Fruit fly (Drosophila melanogaster) whole organism, larva: ENCODE data around the gene Ppox.

Experiments
- noc ChIP-seq: fragments of 200-800 bp; sonication (Bioruptor generic); optimal IDR thresholded peaks from 3 replicates; lab custom pipeline; 2019; ENCODE audit warnings: missing biosample characterization, mild to moderate bottlenecking, missing genetic modification characterization, moderate library complexity

Ppox gene

DNA sequence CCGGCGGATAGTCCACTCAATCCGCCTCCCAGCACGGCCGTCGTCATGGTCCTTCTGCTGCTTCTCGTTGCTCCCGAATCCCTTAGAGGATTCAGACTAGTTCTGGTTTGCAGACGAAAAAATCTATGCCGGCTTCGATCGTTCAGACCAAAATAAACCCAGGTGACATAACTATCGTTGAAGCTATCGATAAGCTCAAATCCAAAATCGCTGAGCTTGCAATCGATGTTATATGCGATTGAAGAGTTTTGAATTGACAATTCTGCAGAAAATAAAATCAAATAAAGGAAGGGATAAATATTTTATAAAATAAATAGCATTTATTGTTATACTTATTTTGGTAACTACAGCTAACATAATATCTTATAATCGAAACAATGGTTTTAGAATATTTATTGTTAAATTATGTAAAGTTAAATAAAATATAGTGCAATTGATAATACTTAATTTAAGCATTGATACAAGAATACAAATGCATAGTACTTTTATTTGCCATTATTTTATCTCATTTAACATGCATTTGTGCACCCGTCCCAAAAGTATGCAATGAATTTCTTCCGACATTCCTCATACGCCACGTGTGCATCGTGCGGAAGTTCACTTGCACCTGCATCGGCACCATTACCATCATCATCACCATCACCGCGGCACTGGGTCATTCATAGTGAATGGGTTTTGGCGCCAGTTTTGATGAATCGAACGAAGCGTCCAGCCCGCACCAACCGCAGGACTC, at the start of gene Ppox:
Gene Ppox, minus strand, starts transcription at position 173 of the 733 bp plus-strand sequence.
- TF ChIP-seq noc (tag; lab: Kevin White, UChicago) = no peak

DNA sequence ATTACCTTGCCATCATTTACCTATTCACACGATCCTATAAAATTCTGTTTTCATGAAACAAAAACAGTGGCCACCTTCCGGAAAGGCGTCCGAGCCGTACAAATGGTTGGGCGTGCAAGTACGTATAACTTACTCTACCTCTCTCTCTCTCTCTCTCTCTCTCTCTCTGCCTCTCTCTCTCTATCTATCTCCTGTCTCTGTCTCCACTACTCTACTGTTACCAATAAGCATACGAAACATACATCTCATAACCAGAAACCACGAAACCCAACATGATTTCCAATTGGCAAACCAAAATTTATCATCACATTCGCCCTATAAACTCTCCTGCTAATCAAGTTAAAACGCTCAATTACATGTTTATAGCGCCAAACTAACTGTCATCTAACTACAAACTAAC, 37.7 kb upstream of the Ppox start:
- TF ChIP-seq noc (tag; lab: Kevin White, UChicago) = no peak

DNA sequence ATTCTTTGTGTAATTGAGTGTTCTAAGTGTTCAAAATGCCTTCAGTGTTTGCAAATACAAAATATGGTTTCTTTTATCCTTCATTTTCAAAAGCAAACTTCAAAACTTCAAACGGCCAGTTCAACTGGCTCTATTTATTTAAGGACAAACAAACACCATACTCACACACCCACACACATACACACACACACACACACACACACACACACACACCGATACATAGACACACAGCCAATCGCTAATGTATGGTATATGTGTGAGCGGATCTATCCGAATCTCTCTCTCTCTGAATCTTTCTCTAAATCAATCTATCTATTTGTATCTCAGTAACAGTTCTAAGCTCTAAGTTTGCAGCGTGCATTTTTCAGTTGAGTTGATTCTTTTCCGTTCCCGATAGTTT, 31.2 kb upstream of the Ppox start:
- no peak for TF ChIP-seq noc (tag; lab: Kevin White, UChicago)

DNA sequence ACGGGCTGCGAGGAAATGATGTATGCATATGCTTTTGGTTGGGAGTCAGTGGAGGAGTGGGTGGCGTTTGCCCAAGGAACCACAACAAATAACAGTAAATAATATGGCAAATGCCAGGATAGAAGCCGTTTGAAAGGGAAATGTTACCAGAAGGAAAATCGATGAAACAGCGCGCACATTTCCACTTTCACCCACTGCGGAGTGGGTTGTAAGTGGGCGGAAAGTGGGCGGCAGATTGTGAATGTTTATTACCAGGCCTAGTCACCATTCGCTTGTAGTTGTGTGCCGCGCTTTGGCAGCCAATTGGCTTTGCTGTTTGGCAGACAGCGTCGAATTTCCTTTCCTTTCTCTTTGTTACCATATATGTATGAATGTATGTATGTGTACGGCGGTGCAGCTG, 10.0 kb upstream of the Ppox start:
- TF ChIP-seq noc (tag; lab: Kevin White, UChicago) = no peak

DNA sequence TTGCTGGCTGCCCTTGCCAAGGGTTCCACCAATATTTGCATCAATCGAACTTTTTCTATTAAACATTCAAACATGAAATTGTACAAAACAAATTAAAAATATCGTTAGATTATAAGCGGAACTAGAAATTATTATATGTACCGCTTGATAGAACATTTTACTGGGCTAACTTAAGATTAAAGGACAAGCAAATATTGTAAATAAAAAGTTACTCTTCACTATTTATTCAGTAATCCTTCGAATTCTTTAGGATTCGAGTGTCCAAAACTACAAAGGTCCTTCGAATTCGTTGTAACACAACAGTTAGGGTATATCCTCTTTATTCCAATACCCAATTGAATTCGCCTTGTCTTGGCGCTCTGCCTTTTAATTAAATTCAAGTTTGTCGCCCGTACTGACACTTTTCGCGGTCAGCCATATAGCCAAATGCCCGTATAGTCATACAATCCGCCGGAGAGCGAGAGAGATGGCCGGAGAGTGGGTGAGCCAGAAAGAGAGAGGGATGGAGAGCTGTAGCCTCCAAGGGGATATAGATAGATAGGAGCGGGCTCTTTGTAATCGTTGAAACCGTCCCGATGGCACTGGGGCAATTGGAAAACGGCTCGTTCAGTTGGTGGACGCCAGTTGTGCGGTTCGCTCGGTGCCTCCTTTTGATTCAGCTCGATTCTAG, 6.0 kb upstream of the Ppox start:
- TF ChIP-seq noc (tag; lab: Kevin White, UChicago) = no peak

- TF ChIP-seq noc (tag; lab: Kevin White, UChicago) = no peak
These were observed 1.4 kb upstream of the Ppox start for dm6 chr3R:24663044-24663443.

DNA sequence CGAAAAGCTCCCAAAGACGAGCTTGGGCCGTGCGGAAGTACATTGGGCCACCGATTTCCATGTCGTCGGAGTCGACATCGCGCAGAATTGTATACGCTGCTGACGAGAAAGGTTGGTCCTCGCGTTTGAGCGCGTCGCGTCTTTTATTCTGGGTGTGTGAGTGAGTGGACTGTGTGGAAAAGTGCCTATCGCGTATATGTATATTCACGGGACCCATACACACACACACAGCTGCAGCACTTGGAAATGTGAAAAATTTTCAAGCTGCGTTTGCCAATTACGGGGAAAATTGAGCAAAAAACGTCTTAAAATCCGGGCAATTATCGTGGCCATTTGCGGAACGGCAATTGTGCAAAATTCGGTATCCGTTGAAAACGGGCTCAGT, 753 bp upstream of the Ppox start, which contains the start of gene slo:
Gene slo, plus strand, starts transcription at position 80 of the 385 bp plus-strand sequence.
- no peak for TF ChIP-seq noc (tag; lab: Kevin White, UChicago)

dm6 chr3R:24659173-24659846, 2.3 kb downstream of the Ppox start, which contains the start of gene CG31126:
Gene CG31126, plus strand, starts transcription at chr3R:24659621.
- no peak for TF ChIP-seq noc (tag; lab: Kevin White, UChicago)

DNA sequence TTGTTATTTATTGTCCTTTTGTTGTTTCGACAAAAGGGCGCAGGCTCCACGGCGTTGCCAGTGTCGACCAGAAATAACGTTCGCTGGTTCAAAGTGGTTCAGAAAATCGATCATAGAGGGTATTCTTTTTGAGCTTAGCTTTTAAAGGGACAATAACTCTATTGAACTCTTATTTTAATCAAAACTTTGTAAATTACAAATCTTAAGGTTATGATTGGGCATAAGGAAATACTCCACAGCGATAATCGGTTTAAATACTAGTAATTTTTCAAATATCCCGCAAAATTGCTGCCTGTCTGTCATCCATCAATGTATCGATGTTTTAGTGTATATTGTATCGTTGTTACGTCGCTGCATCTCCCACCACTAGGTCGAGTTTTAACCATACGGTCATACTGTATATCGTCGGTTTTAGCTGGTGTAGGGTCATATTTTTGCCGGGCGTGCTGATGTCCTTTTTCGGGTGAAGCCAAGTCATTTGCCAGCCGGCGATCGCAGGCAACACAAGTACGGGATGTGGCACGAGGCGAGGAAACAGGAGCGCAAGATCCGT, 6.8 kb downstream of the Ppox start, which contains the start of the genes CG31125 and CG6695:
Gene CG31125, minus strand, starts transcription at position 51 of the 553 bp plus-strand sequence.
Gene CG6695, plus strand, starts transcription at position 391 of the 553 bp plus-strand sequence.
- TF ChIP-seq noc (tag; lab: Kevin White, UChicago) = no peak

DNA sequence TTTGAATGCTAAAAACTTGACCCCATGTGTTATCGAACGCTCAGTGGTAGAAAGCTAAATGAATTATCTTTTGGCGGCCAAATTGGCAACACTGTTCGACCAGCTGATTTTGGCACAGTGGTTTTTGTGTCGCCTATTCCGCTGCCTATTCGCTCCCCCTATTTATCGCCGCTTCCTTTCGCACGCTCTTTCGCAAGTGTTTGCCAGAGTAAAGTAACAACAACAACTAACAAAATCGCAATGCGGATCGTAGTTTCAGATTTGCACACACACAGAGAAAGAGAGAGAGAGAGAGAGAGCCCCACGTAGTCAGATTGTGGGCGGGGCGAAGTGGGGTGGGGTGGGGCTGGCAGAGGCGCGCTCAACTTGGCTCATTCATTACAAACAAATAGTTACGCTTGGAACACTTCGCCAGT, 10.6 kb downstream of the Ppox start:
- no peak for TF ChIP-seq noc (tag; lab: Kevin White, UChicago)

DNA sequence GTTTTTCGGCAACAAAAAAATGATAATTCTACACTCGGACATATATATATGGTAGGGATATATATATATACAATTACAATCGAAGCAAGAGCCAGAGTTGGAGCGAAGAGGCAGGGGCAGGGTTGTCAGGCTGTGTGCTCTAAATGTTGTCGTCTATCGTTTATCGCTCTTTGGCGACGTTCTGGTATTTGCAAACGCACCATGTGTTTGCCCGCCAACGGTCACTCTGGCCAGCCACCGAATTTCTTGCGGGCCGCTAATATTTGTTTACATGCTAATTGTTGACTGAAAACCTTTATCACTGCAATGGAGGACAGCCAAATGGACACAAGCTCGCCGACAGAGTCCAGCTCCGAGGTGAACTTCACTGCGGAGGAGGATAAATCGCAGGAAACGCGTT, 11.7 kb downstream of the Ppox start, which contains the start of the genes puf and ash2:
Gene puf, minus strand, starts transcription at position 121 of the 400 bp plus-strand sequence.
Gene ash2, plus strand, starts transcription at position 203 of the 400 bp plus-strand sequence.
- TF ChIP-seq noc (tag; lab: Kevin White, UChicago) = no peak

DNA sequence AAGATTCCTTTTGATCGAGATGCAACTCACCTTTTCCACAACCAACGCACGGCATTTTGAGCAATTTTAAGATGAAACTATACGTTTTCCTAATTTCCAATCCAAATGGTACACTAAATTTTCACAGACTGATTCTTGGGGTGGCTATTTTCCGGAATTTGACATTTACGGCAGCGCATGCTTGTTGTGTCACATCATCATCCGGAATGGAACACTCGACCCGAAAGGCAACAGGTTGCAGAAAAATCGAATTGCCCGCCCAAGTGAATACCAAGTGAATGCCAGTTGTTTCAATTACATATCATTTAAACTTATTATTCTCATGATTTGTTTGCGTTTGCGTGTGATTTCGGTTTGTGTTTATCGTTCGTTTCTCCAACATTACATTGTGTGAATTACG, 26.7 kb downstream of the Ppox start, which contains the start of gene MtnF:
Gene MtnF, minus strand, starts transcription at position 209 of the 400 bp plus-strand sequence.
- no peak for TF ChIP-seq noc (tag; lab: Kevin White, UChicago)

DNA sequence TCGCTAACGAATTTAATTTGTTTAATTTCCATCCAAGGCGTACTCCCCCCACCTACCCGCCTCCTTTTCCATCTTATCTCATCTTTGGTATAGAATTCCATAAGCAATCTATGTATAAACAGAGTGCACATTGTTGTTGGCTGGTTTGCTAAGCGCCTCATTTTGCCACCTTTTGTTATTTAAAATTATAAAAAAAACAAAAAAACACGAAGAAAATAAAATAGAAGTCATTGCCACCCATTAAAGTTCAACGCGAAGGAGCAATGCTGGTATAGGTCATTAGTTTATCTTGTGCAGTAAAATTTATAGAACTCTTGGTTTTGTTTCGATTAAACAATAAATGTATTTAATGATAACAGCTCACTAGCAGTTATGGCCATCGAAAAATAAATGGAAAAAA, 27.3 kb downstream of the Ppox start:
- no peak for TF ChIP-seq noc (tag; lab: Kevin White, UChicago)

dm6 chr3R:24629877-24630808, 31.5 kb downstream of the Ppox start, which contains the start of gene Wsck:
Gene Wsck, minus strand, starts transcription at chr3R:24630075.
- no peak for TF ChIP-seq noc (tag; lab: Kevin White, UChicago)
